Fruit fly (Drosophila melanogaster): ENCODE measurements around the gene Tnpo.

DNA sequence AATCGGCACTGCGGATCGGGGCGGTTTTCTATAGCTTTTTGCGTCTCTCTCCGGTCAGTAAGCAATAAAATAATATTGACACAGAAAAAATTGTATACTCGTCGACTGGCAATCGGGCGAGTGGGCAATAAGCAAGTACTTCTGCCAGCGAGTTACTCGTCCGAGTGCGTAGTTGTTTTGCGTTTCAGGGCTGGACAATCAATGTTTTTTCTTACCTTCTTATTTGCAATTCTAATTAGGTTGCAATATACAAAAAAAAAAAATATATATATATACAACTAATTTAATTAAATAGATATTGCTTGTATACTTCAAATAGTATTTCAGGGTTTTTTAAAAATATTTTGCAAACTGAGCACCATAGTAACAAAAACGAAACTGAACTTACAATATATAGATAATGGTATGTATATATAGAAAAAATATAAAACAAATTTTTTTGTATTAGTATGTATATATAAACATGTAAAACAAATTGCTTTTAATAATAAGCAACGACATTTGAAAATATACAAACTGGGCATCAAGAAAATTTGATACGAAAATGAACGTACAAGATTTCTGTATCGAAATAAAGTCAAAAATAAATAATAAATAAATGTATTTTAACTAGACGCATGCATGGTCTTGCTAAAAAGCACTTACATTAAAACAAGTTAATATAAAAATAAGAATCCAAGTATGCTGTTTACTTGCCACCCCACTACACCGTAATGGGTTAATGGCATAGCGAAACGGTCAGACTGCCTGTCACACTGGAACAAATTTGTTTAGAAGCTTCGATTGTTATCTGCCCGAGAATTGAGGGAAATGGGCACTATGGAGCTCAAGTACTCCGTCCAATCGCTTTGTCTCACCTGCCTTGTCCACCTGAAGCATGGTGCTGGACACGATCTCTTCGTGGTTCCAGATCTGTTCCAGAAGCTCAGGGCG is 4.0 kb upstream of the Tnpo start, which contains the start of the genes D19A and CG7386:
- TF ChIP-seq psq (optimal IDR thresholded peaks at IDR 0.05): no peak
- no peak for TF ChIP-seq ttk (optimal IDR thresholded peaks at IDR 0.05)
- TF ChIP-seq h (optimal IDR thresholded peaks at IDR 0.05): no peak
